Worm (Caenorhabditis elegans) whole organism, L4 larva: ENCODE results near the gene cpr-2.

Source experiments
- daf-8 ChIP-seq: fragments of 200-800 bp; sonication (Bioruptor generic); IDR thresholded peaks from 2 replicates; pipeline ENCODE4 v1.3.6; 2022; ENCODE audit warnings: missing genetic modification characterization, missing compliant biosample characterization
- nhr-28 ChIP-seq: fragments of 150-350 bp; optimal IDR thresholded peaks from 2 replicates; lab custom pipeline; 2014; ENCODE audit warnings: missing biosample characterization, missing genetic modification characterization
- skn-1 ChIP-seq: fragments of 150-350 bp; optimal IDR thresholded peaks from 2 replicates; lab custom pipeline; 2014; ENCODE audit warnings: missing biosample characterization, missing genetic modification characterization
- snpc-1.2 ChIP-seq: fragments of 200-800 bp; sonication (Bioruptor generic); IDR thresholded peaks from 2 replicates; pipeline ENCODE4 v1.3.6; 2022; ENCODE audit warnings: missing genetic modification reagents, missing genetic modification characterization, missing compliant biosample characterization
- snpc-4 ChIP-seq: fragments of 150-350 bp; optimal IDR thresholded peaks from 2 replicates; lab custom pipeline; 2014; ENCODE audit warnings: missing biosample characterization, missing genetic modification characterization

DNA sequence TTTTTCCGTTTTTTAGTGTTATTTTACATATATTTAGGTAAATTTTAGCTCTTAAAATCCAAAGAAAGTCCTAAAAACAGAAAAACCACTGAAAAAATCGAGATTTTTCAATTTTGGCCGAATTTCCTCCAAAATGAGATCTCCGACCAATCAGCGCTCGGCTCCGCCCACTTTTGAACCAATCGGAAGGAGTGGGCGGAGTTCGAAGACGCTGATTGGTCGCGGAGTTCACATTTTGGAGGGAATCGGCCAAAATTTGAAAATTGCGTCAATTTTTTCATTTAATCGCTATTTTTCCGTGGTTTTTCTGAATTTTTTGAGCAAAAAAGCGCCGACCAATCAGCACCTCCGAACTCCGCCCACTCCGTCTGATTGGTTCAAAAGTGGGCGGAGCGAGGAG lies 6.8 kb upstream of the cpr-2 start:
- TF ChIP-seq skn-1 (tag; lab: Kevin White, UChicago) (no peak), daf-8 (GFP tag; lab: Robert Waterston, UW) (no peak), nhr-28 (no peak), snpc-4 (tag; lab: Kevin White, UChicago) (no peak), snpc-1.2 (GFP tag; lab: Robert Waterston, UW) (no peak)
